Fruit fly (Drosophila melanogaster) whole organism, embryonic: ENCODE measurements around the gene AP-1mu.
A peak's percentile ranks its signal among the peaks of the same experiment; 100 is the strongest.

Experiments used
- Antp ChIP-seq: fragments of 200-800 bp; sonication (Bioruptor generic); optimal IDR thresholded peaks from 3 replicates; lab custom pipeline; 2016; ENCODE audit warnings: missing biosample characterization, missing genetic modification characterization
- Blimp-1 ChIP-seq: fragments of 200-800 bp; sonication (Bioruptor generic); optimal IDR thresholded peaks from 3 replicates; lab custom pipeline; 2018; ENCODE audit warnings: missing biosample characterization, missing genetic modification characterization, mild to moderate bottlenecking, moderate library complexity, missing genetic modification reagents
- CG10543 ChIP-seq: fragments of 200-800 bp; sonication (Bioruptor generic); optimal IDR thresholded peaks from 3 replicates; lab custom pipeline; 2017; ENCODE audit warnings: missing biosample characterization, mild to moderate bottlenecking, missing genetic modification characterization, moderate library complexity
- CG12155 ChIP-seq: fragments of 200-800 bp; sonication (Bioruptor generic); optimal IDR thresholded peaks from 3 replicates; lab custom pipeline; 2016; ENCODE audit warnings: missing biosample characterization, missing genetic modification characterization
- CG12391 ChIP-seq: fragments of 200-800 bp; sonication (Bioruptor generic); optimal IDR thresholded peaks from 3 replicates; lab custom pipeline; 2018; ENCODE audit warnings: missing biosample characterization, mild to moderate bottlenecking, missing genetic modification characterization, moderate library complexity
- CG12659 ChIP-seq: fragments of 200-800 bp; sonication (Bioruptor generic); optimal IDR thresholded peaks from 3 replicates; lab custom pipeline; 2017; ENCODE audit warnings: mild to moderate bottlenecking, missing biosample characterization, missing genetic modification reagents, missing genetic modification characterization
- CG13123 ChIP-seq: fragments of 200-800 bp; sonication (Bioruptor generic); optimal IDR thresholded peaks from 2 replicates; lab custom pipeline; 2016; ENCODE audit warnings: missing biosample characterization, missing genetic modification characterization
- CG1602 ChIP-seq: fragments of 200-800 bp; sonication (Bioruptor generic); optimal IDR thresholded peaks from 3 replicates; lab custom pipeline; 2016; ENCODE audit warnings: missing biosample characterization, missing genetic modification characterization
- CG1647 ChIP-seq: fragments of 200-800 bp; sonication (Bioruptor generic); optimal IDR thresholded peaks from 3 replicates; lab custom pipeline; 2016; ENCODE audit warnings: missing biosample characterization, missing genetic modification characterization
- CG16813 ChIP-seq: fragments of 200-800 bp; sonication (Bioruptor generic); IDR thresholded peaks from 3 replicates; pipeline ENCODE4 v1.3.6; 2022; ENCODE audit warnings: missing biosample characterization, missing genetic modification characterization; ENCODE audit not compliant: partially characterized antibody
- CG4360 ChIP-seq: fragments of 200-800 bp; sonication (Bioruptor generic); IDR thresholded peaks from 2 replicates; pipeline ENCODE4 v1.3.6; 2022; ENCODE audit warnings: missing biosample characterization, missing genetic modification characterization
- CG4424 ChIP-seq: fragments of 200-800 bp; sonication (Bioruptor generic); optimal IDR thresholded peaks from 3 replicates; lab custom pipeline; 2016; ENCODE audit warnings: missing biosample characterization, missing genetic modification characterization
- CG9609 ChIP-seq: fragments of 200-800 bp; sonication (Bioruptor generic); optimal IDR thresholded peaks from 3 replicates; lab custom pipeline; 2016; ENCODE audit warnings: missing biosample characterization, missing genetic modification characterization
- CHES-1-like ChIP-seq: fragments of 200-800 bp; sonication (Bioruptor generic); optimal IDR thresholded peaks from 2 replicates; lab custom pipeline; 2016; ENCODE audit warnings: missing biosample characterization, missing genetic modification characterization
- Chrac-16 ChIP-seq: fragments of 200-800 bp; sonication (Bioruptor generic); optimal IDR thresholded peaks from 3 replicates; lab custom pipeline; 2016; ENCODE audit warnings: missing biosample characterization, missing genetic modification characterization
- Drgx ChIP-seq: fragments of 200-800 bp; sonication (Bioruptor generic); IDR thresholded peaks from 2 replicates; pipeline ENCODE4 v1.3.6; 2022; ENCODE audit warnings: missing biosample characterization, missing genetic modification characterization
- ERR ChIP-seq: fragments of 200-800 bp; sonication (Bioruptor generic); optimal IDR thresholded peaks from 2 replicates; lab custom pipeline; 2016; ENCODE audit warnings: missing biosample characterization, missing genetic modification characterization
- Eip74EF ChIP-seq, 2 experiments: fragments of 200-800 bp in 1 of 2; fragments of >200 bp in 1 of 2; sonication (Bioruptor generic) in 1 of 2; optimal IDR thresholded peaks; 2 replicates each; lab custom pipeline; 2017 to 2019; ENCODE audit warnings: missing biosample characterization in 2 of 2, missing genetic modification characterization in 2 of 2, mild to moderate bottlenecking in 1 of 2, moderate library complexity in 1 of 2
- Ets97D ChIP-seq: fragments of 200-800 bp; sonication (Bioruptor generic); optimal IDR thresholded peaks from 3 replicates; lab custom pipeline; 2016; ENCODE audit warnings: missing biosample characterization, missing genetic modification characterization
- Fer1 ChIP-seq: fragments of 200-800 bp; sonication (Bioruptor generic); optimal IDR thresholded peaks from 2 replicates; lab custom pipeline; 2017; ENCODE audit warnings: missing biosample characterization, mild to moderate bottlenecking, missing genetic modification characterization
- H15 ChIP-seq: fragments of 200-800 bp; sonication (Bioruptor generic); IDR thresholded peaks from 3 replicates; pipeline ENCODE4 v1.3.6; 2022; ENCODE audit warnings: missing biosample characterization, missing genetic modification characterization
- HLH54F ChIP-seq: fragments of 200-800 bp; sonication (Bioruptor generic); optimal IDR thresholded peaks from 3 replicates; lab custom pipeline; 2016; ENCODE audit warnings: missing biosample characterization, missing genetic modification characterization
- HLHmδ ChIP-seq: fragments of 200-800 bp; sonication (Bioruptor generic); optimal IDR thresholded peaks from 2 replicates; lab custom pipeline; 2018; ENCODE audit warnings: missing biosample characterization, mild to moderate bottlenecking, missing genetic modification characterization, moderate library complexity
- Hr3 ChIP-seq: fragments of 200-800 bp; sonication (Bioruptor generic); optimal IDR thresholded peaks from 3 replicates; lab custom pipeline; 2016; ENCODE audit warnings: missing biosample characterization, missing genetic modification characterization
- Hr51 ChIP-seq, 2 experiments: fragments of 200-800 bp; sonication (Bioruptor generic); optimal IDR thresholded peaks; 2 replicates in 1 of 2; 3 replicates in 1 of 2; lab custom pipeline; 2016 to 2018; ENCODE audit warnings: missing biosample characterization in 2 of 2, missing genetic modification characterization in 2 of 2, mild to moderate bottlenecking in 1 of 2, moderate library complexity in 1 of 2
- NfI ChIP-seq: fragments of 200-800 bp; sonication (Bioruptor generic); optimal IDR thresholded peaks from 3 replicates; lab custom pipeline; 2018; ENCODE audit warnings: missing biosample characterization, mild to moderate bottlenecking, missing genetic modification characterization, moderate library complexity
- Sox102F ChIP-seq: fragments of 200-800 bp; sonication (Bioruptor generic); optimal IDR thresholded peaks from 2 replicates; lab custom pipeline; 2018; ENCODE audit warnings: missing biosample characterization, mild to moderate bottlenecking, missing genetic modification characterization, moderate library complexity
- Xbp1 ChIP-seq: fragments of 200-800 bp; sonication (Bioruptor generic); optimal IDR thresholded peaks from 3 replicates; lab custom pipeline; 2016; ENCODE audit warnings: missing biosample characterization, mild to moderate bottlenecking, missing genetic modification characterization
- Xrp1 ChIP-seq: fragments of 200-800 bp; sonication (Bioruptor generic); IDR thresholded peaks from 2 replicates; pipeline ENCODE4 v1.3.6; 2022; ENCODE audit warnings: missing biosample characterization, missing genetic modification characterization
- bigmax ChIP-seq: fragments of 200-800 bp; sonication (Bioruptor generic); optimal IDR thresholded peaks from 2 replicates; lab custom pipeline; 2018; ENCODE audit warnings: missing biosample characterization, mild to moderate bottlenecking, missing genetic modification characterization
- corto ChIP-seq: fragments of 200-800 bp; sonication (Bioruptor generic); optimal IDR thresholded peaks from 2 replicates; lab custom pipeline; 2016; ENCODE audit warnings: missing biosample characterization, mild to moderate bottlenecking, missing genetic modification characterization, moderate library complexity
- exex ChIP-seq: fragments of 200-800 bp; sonication (Bioruptor generic); optimal IDR thresholded peaks from 4 replicates; lab custom pipeline; 2018; ENCODE audit warnings: missing biosample characterization, mild to moderate bottlenecking, missing genetic modification characterization, moderate library complexity
- fd3F ChIP-seq: fragments of 200-800 bp; sonication (Bioruptor generic); optimal IDR thresholded peaks from 2 replicates; lab custom pipeline; 2018; ENCODE audit warnings: missing biosample characterization, mild to moderate bottlenecking, missing genetic modification characterization, moderate library complexity
- gcm2 ChIP-seq: fragments of 200-800 bp; sonication (Bioruptor generic); optimal IDR thresholded peaks from 2 replicates; lab custom pipeline; 2016; ENCODE audit warnings: missing biosample characterization, missing genetic modification characterization
- gfzf ChIP-seq: fragments of 200-800 bp; sonication (Bioruptor generic); optimal IDR thresholded peaks from 2 replicates; lab custom pipeline; 2016; ENCODE audit warnings: missing biosample characterization, mild to moderate bottlenecking, missing genetic modification characterization, moderate library complexity
- gsb ChIP-seq: fragments of 200-800 bp; sonication (Bioruptor generic); IDR thresholded peaks from 2 replicates; pipeline ENCODE4 v1.3.6; 2022; ENCODE audit warnings: missing biosample characterization, missing genetic modification characterization
- gt ChIP-seq: fragments of 200-800 bp; sonication (Bioruptor generic); IDR thresholded peaks from 2 replicates; pipeline ENCODE4 v1.3.6; 2022; ENCODE audit warnings: missing biosample characterization, missing genetic modification characterization
- h ChIP-seq: fragments of >200 bp; optimal IDR thresholded peaks from 2 replicates; lab custom pipeline; 2017
- hb ChIP-seq: fragments of 200-800 bp; sonication (Bioruptor generic); IDR thresholded peaks from 3 replicates; pipeline ENCODE4 v1.3.6; 2022; ENCODE audit warnings: missing biosample characterization, missing genetic modification characterization; ENCODE audit not compliant: partially characterized antibody
- hbn ChIP-seq: fragments of 200-800 bp; sonication (Bioruptor generic); IDR thresholded peaks from 2 replicates; pipeline ENCODE4 v1.3.6; 2022; ENCODE audit warnings: missing biosample characterization, missing genetic modification characterization; ENCODE audit not compliant: partially characterized antibody
- jing ChIP-seq: fragments of 200-800 bp; sonication (Bioruptor generic); optimal IDR thresholded peaks from 2 replicates; lab custom pipeline; 2018; ENCODE audit warnings: missing biosample characterization, mild to moderate bottlenecking, missing genetic modification characterization
- lilli ChIP-seq: fragments of 200-800 bp; sonication (Bioruptor generic); optimal IDR thresholded peaks from 3 replicates; lab custom pipeline; 2016; ENCODE audit warnings: missing biosample characterization, missing genetic modification characterization
- lola ChIP-seq, 3 experiments: fragments of >200 bp in 2 of 3; fragments of 200-800 bp in 1 of 3; sonication (Bioruptor generic) in 1 of 3; optimal IDR thresholded peaks; 2 replicates each; lab custom pipeline; 2017 to 2019; ENCODE audit warnings: missing biosample characterization in 3 of 3, missing genetic modification characterization in 3 of 3, mild to moderate bottlenecking in 1 of 3, moderate library complexity in 1 of 3
- nerfin-1 ChIP-seq: fragments of 200-800 bp; sonication (Bioruptor generic); optimal IDR thresholded peaks from 3 replicates; lab custom pipeline; 2019; ENCODE audit warnings: missing biosample characterization, mild to moderate bottlenecking, missing genetic modification characterization, moderate library complexity
- nerfin-2 ChIP-seq: fragments of 200-800 bp; sonication (Bioruptor generic); IDR thresholded peaks from 2 replicates; pipeline ENCODE4 v1.3.6; 2022; ENCODE audit warnings: missing biosample characterization, missing genetic modification characterization; ENCODE audit not compliant: partially characterized antibody
- pb ChIP-seq: fragments of 200-800 bp; sonication (Bioruptor generic); optimal IDR thresholded peaks from 3 replicates; lab custom pipeline; 2016; ENCODE audit warnings: missing biosample characterization, missing genetic modification characterization
- sens ChIP-seq: fragments of 200-800 bp; sonication (Bioruptor generic); peaks from one replicate; lab custom pipeline; 2016; ENCODE audit warnings: missing biosample characterization, missing genetic modification characterization
- zen2 ChIP-seq: fragments of 200-800 bp; sonication (Bioruptor generic); IDR thresholded peaks from 3 replicates; pipeline ENCODE4 v1.3.6; 2022; ENCODE audit warnings: missing biosample characterization, missing genetic modification characterization; ENCODE audit not compliant: partially characterized antibody
- zfh2 ChIP-seq: fragments of 200-800 bp; sonication (Bioruptor generic); optimal IDR thresholded peaks from 2 replicates; lab custom pipeline; 2016; ENCODE audit warnings: missing biosample characterization, missing genetic modification characterization

Gene AP-1mu

DNA sequence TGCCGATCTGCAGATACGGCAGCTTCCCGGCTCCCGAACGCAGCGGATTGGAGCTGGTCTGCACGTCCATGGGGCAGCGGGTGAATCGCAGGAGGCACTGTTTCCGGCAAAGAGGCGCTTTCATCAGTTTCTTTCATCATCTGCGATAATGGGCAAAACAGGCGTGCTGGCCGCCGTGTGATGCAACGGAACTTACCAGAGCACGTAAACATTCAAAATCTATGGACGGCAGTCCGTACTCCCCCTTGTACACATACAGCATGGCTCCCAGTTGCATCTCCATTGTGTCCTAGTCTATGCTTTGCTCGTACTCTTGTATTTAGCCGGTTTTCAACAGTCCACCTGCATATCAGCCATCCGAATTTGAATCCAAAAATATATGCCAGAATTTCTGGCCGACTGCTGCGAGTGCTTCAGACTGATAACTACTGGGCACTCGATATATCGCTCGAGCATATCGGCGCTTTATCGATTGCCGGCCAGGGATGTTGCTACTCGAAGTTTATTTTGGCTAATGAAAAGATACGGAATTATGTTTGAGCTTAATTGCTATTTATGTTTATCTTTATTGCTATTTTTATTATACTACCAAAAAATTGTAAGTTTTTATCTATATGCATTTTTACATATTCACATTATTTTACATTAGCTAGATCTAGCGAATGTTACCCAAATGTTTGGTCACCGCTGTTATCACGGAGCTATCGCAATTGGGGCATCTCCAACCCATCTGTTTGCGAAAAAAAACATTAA lies 4.1 kb upstream of the AP-1mu start, which contains the start of the genes CG9393 and Vps45 (continued):
- TF ChIP-seq CHES-1-like (GFP tag; lab: Kevin White, UChicago) (peak; percentile 54), nerfin-1 (tag; lab: Kevin White, UChicago) (peak; percentile 49), Blimp-1 (GFP tag; lab: Kevin White, UChicago) (no peak), sens (peak; percentile 94), gsb (no peak), CG9609 (peak; percentile 32), Xrp1 (GFP tag; lab: Robert Waterston, UW) (peak; percentile 66), CG1602 (GFP tag; lab: Kevin White, UChicago) (peak; percentile 62), hbn (GFP tag; lab: Robert Waterston, UW) (peak; percentile 92), NfI (GFP tag; lab: Kevin White, UChicago) (peak; percentile 58), gt (no peak), Hr51 (GFP tag; optimal IDR thresholded peaks at IDR 0.05; lab: Kevin White, UChicago) (peak in 1 of 2 experiments; percentile 78), CG4424 (GFP tag; lab: Kevin White, UChicago) (peak; percentile 66), CG4360 (GFP tag; lab: Robert Waterston, UW) (no peak), Fer1 (GFP tag; lab: Kevin White, UChicago) (peak; percentile 59), CG1647 (GFP tag; lab: Kevin White, UChicago) (peak; percentile 45), ERR (GFP tag; lab: Kevin White, UChicago) (no peak), zfh2 (GFP tag; lab: Kevin White, UChicago) (peak; percentile 79), Ets97D (peak; percentile 77), Antp (GFP tag; lab: Kevin White, UChicago) (peak; percentile 48), Xbp1 (GFP tag; lab: Kevin White, UChicago) (peak; percentile 71), exex (tag; lab: Kevin White, UChicago) (peak; percentile 46), Sox102F (no peak), H15 (GFP tag; lab: Robert Waterston, UW) (no peak), lilli (peak; percentile 84), CG12391 (tag; lab: Kevin White, UChicago) (peak; percentile 80), HLH54F (peak; percentile 78), Drgx (GFP tag; lab: Robert Waterston, UW) (no peak), corto (GFP tag; lab: Kevin White, UChicago) (no peak), hb (GFP tag; lab: Robert Waterston, UW) (peak; percentile 93), bigmax (GFP tag; lab: Kevin White, UChicago) (no peak), fd3F (GFP tag; lab: Kevin White, UChicago) (peak; percentile 48), gfzf (GFP tag; lab: Kevin White, UChicago) (peak; percentile 27), h (lab: Kevin White, UChicago) (no peak), lola (GFP tag; optimal IDR thresholded peaks at IDR 0.05; lab: Kevin White, UChicago) (peak in 1 of 3 experiments; percentile 56), nerfin-2 (GFP tag; lab: Robert Waterston, UW) (peak; percentile 94), CG10543 (GFP tag; lab: Kevin White, UChicago) (peak; percentile 51), HLHmδ (no peak), jing (GFP tag; lab: Kevin White, UChicago) (no peak), CG16813 (GFP tag; lab: Robert Waterston, UW) (peak; percentile 95), CG13123 (GFP tag; lab: Kevin White, UChicago) (peak; percentile 52), zen2 (GFP tag; lab: Robert Waterston, UW) (peak; percentile 81), Eip74EF (GFP tag; optimal IDR thresholded peaks at IDR 0.05; lab: Kevin White, UChicago) (no peak), CG12659 (GFP tag; lab: Kevin White, UChicago) (peak; percentile 78), pb (no peak), CG12155 (peak; percentile 63), Hr3 (peak; percentile 69), gcm2 (no peak), Chrac-16 (GFP tag; lab: Kevin White, UChicago) (peak; percentile 63)
